Worm (Caenorhabditis elegans): Measurements from ENCODE around the gene trim-21.

ce11 chrII:2273750-2274149 lies 38.9 kb downstream of the trim-21 start:
- TF ChIP-seq hlh-13 (GFP tag; optimal IDR thresholded peaks at IDR 0.05) (no peak), pha-4 (tag; optimal IDR thresholded peaks at IDR 0.05) (no peak), unc-86 (tag; optimal IDR thresholded peaks at IDR 0.05) (no peak), mec-3 (tag; optimal IDR thresholded peaks at IDR 0.05; ENCODE audit: borderline replicate concordance) (no peak), madf-2 (tag; optimal IDR thresholded peaks at IDR 0.05) (no peak)

Data from whole organism, late embryonic.